Worm (Caenorhabditis elegans) whole organism, young adult: ENCODE data around the gene lgc-55.

ENCODE experiments used
- F23B12.7 ChIP-seq: sonication (generic microtip); optimal IDR thresholded peaks from 2 replicates; lab custom pipeline; 2017; ENCODE audit warnings: missing genetic modification characterization, mild to moderate bottlenecking, missing compliant biosample characterization, antibody characterized with exemption, moderate library complexity; ENCODE audit not compliant: insufficient read depth
- F49E8.2 ChIP-seq: sonication (generic microtip); optimal IDR thresholded peaks from 3 replicates; lab custom pipeline; 2017; ENCODE audit warnings: missing genetic modification characterization, mild to moderate bottlenecking, missing compliant biosample characterization, antibody characterized with exemption, moderate library complexity; ENCODE audit not compliant: insufficient read depth
- F55B11.4 ChIP-seq: sonication (generic microtip); optimal IDR thresholded peaks from 2 replicates; lab custom pipeline; 2016; ENCODE audit warnings: missing compliant biosample characterization, missing genetic modification characterization, borderline replicate concordance; ENCODE audit not compliant: insufficient read depth
- K12H6.12 ChIP-seq: fragments of 200-800 bp; sonication (Bioruptor generic); optimal IDR thresholded peaks from 2 replicates; lab custom pipeline; 2018; ENCODE audit warnings: mild to moderate bottlenecking, missing genetic modification characterization, missing compliant biosample characterization
- T26A5.8 ChIP-seq: sonication (generic microtip); optimal IDR thresholded peaks from 2 replicates; lab custom pipeline; 2016; ENCODE audit warnings: missing genetic modification characterization, missing compliant biosample characterization
- aptf-2 ChIP-seq: fragments of 200-800 bp; sonication (Bioruptor generic); conservative IDR thresholded peaks from 2 replicates; pipeline ENCODE4 v1.3.6; 2022; ENCODE audit warnings: missing genetic modification reagents, missing genetic modification characterization, missing compliant biosample characterization
- attf-5 ChIP-seq: fragments of 200-800 bp; sonication (Bioruptor generic); optimal IDR thresholded peaks from 2 replicates; lab custom pipeline; 2018; ENCODE audit warnings: mild to moderate bottlenecking, missing genetic modification characterization, missing compliant biosample characterization
- cebp-1 ChIP-seq, 2 experiments: fragments of 200-800 bp in 1 of 2; sonication (Bioruptor generic) in 1 of 2; sonication (generic microtip) in 1 of 2; IDR thresholded peaks in 1 of 2; optimal IDR thresholded peaks in 1 of 2; 2 replicates each; pipeline versions ENCODE4 v1.3.6 to Lab custom; 2017 to 2022; ENCODE audit warnings: missing compliant biosample characterization in 2 of 2, missing genetic modification characterization in 2 of 2, mild to moderate bottlenecking in 1 of 2, missing genetic modification reagents in 1 of 2, moderate library complexity in 1 of 2
- ceh-91 ChIP-seq: fragments of 200-800 bp; sonication (Bioruptor generic); IDR thresholded peaks from 2 replicates; pipeline ENCODE4 v1.3.6; 2022; ENCODE audit warnings: missing genetic modification reagents, missing genetic modification characterization, missing compliant biosample characterization
- chd-7 ChIP-seq: sonication (generic microtip); optimal IDR thresholded peaks from 2 replicates; lab custom pipeline; 2016; ENCODE audit warnings: mild to moderate bottlenecking, missing genetic modification characterization, moderate library complexity, missing compliant biosample characterization
- dpff-1 ChIP-seq: sonication (generic microtip); optimal IDR thresholded peaks from 2 replicates; lab custom pipeline; 2017; ENCODE audit warnings: mild to moderate bottlenecking, missing genetic modification characterization, missing compliant biosample characterization
- gei-17 ChIP-seq: fragments of 200-800 bp; sonication (Bioruptor generic); optimal IDR thresholded peaks from 2 replicates; lab custom pipeline; 2018; ENCODE audit warnings: mild to moderate bottlenecking, missing genetic modification characterization, missing compliant biosample characterization
- him-1 ChIP-seq: sonication (generic microtip); optimal IDR thresholded peaks from 2 replicates; lab custom pipeline; 2016; ENCODE audit warnings: missing genotype, missing genetic modification reagents, missing genetic modification characterization, missing compliant biosample characterization
- hlh-12 ChIP-seq: sonication (generic microtip); optimal IDR thresholded peaks from 2 replicates; lab custom pipeline; 2016; ENCODE audit warnings: missing genetic modification characterization, missing compliant biosample characterization
- hmg-20 ChIP-seq: fragments of 200-800 bp; sonication (Bioruptor generic); IDR thresholded peaks from 2 replicates; pipeline ENCODE4 v1.3.6; 2022; ENCODE audit warnings: missing genetic modification reagents, missing genetic modification characterization, missing compliant biosample characterization
- lag-1 ChIP-seq: fragments of 200-800 bp; sonication (Bioruptor generic); IDR thresholded peaks from 2 replicates; pipeline ENCODE4 v1.3.6; 2022; ENCODE audit warnings: missing genetic modification reagents, missing genetic modification characterization, missing compliant biosample characterization
- let-607 ChIP-seq, 2 experiments: fragments of 200-800 bp in 1 of 2; sonication (Bioruptor generic) in 1 of 2; sonication (generic microtip) in 1 of 2; optimal IDR thresholded peaks; 2 replicates each; lab custom pipeline; 2016 to 2018; ENCODE audit warnings: mild to moderate bottlenecking in 2 of 2, missing compliant biosample characterization in 2 of 2, missing genetic modification characterization in 2 of 2, moderate library complexity in 2 of 2, missing genotype in 1 of 2
- lin-40 ChIP-seq: sonication (generic microtip); optimal IDR thresholded peaks from 2 replicates; lab custom pipeline; 2016; ENCODE audit warnings: missing genetic modification characterization, mild to moderate bottlenecking, missing compliant biosample characterization, missing genotype, missing genetic modification reagents
- lsy-27 ChIP-seq: sonication (generic microtip); optimal IDR thresholded peaks from 2 replicates; lab custom pipeline; 2017; ENCODE audit warnings: missing genetic modification characterization, mild to moderate bottlenecking, missing compliant biosample characterization, antibody characterized with exemption, missing genotype, borderline replicate concordance; ENCODE audit not compliant: insufficient read depth
- nhr-179 ChIP-seq: sonication (generic microtip); optimal IDR thresholded peaks from 2 replicates; lab custom pipeline; 2016; ENCODE audit warnings: mild to moderate bottlenecking, missing genetic modification characterization, missing compliant biosample characterization
- nhr-80 ChIP-seq: sonication (generic microtip); optimal IDR thresholded peaks from 2 replicates; lab custom pipeline; 2016; ENCODE audit warnings: missing genetic modification characterization, missing compliant biosample characterization
- nhr-90 ChIP-seq: sonication (generic microtip); optimal IDR thresholded peaks from 2 replicates; lab custom pipeline; 2016; ENCODE audit warnings: missing genotype, mild to moderate bottlenecking, missing genetic modification characterization, missing compliant biosample characterization
- pbrm-1 ChIP-seq: fragments of 200-800 bp; sonication (Bioruptor generic); IDR thresholded peaks from 2 replicates; pipeline ENCODE4 v1.3.6; 2022; ENCODE audit warnings: missing genetic modification reagents, missing genetic modification characterization, missing compliant biosample characterization
- rec-8 ChIP-seq, 2 experiments: sonication (generic microtip); optimal IDR thresholded peaks; 2 replicates each; lab custom pipeline; 2016; ENCODE audit warnings: mild to moderate bottlenecking in 2 of 2, missing genetic modification characterization in 2 of 2, missing genetic modification reagents in 2 of 2, missing genotype in 2 of 2, missing biosample characterization in 1 of 2, missing compliant biosample characterization in 1 of 2, moderate library complexity in 1 of 2
- repo-1 ChIP-seq: sonication (generic microtip); optimal IDR thresholded peaks from 2 replicates; lab custom pipeline; 2017; ENCODE audit warnings: mild to moderate bottlenecking, missing genetic modification characterization, missing compliant biosample characterization
- snpc-4 ChIP-seq, 5 experiments: fragments of 150-350 bp in 1 of 5; sonication (generic microtip) in 4 of 5; optimal IDR thresholded peaks; 2 replicates each; lab custom pipeline; 2014 to 2018; ENCODE audit warnings: missing genetic modification characterization in 5 of 5, missing biosample characterization in 3 of 5, antibody characterized with exemption in 2 of 5, mild to moderate bottlenecking in 2 of 5, missing compliant biosample characterization in 2 of 5, missing genotype in 2 of 5, moderate library complexity in 2 of 5, missing genetic modification reagents in 1 of 5
- somi-1 ChIP-seq: fragments of 200-800 bp; sonication (Bioruptor generic); optimal IDR thresholded peaks from 2 replicates; lab custom pipeline; 2018; ENCODE audit warnings: mild to moderate bottlenecking, missing genetic modification characterization, missing compliant biosample characterization
- sptf-2 ChIP-seq: fragments of 200-800 bp; sonication (Bioruptor generic); optimal IDR thresholded peaks from 2 replicates; lab custom pipeline; 2018; ENCODE audit warnings: mild to moderate bottlenecking, missing genetic modification characterization, missing compliant biosample characterization
- zfh-2 ChIP-seq: fragments of 200-800 bp; sonication (Bioruptor generic); conservative IDR thresholded peaks from 2 replicates; pipeline ENCODE4 v1.3.6; 2022; ENCODE audit warnings: missing genetic modification reagents, missing genetic modification characterization, missing compliant biosample characterization
- ztf-28 ChIP-seq: fragments of 200-800 bp; sonication (Bioruptor generic); IDR thresholded peaks from 2 replicates; pipeline ENCODE4 v1.3.6; 2022; ENCODE audit warnings: missing genetic modification reagents, missing genetic modification characterization, missing compliant biosample characterization

Gene lgc-55

DNA sequence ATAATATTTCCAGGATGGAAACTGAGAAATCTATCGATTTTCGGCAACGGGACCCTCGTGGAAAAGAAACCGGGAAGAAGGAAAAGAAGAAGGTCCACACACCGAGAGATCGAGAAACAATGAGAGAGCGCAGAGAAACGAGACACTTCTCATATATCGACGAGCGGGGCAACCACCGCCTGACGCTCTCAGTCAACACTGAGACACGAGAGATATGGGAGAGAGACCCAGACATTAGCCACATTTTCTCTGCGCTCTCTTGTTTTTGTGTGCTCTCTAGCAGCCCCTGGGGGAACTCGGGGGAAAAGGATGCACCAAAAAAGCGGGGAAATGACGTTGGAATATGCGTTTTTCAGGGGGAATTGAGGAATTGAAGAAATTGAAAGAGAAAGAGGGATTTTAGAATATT, 17.1 kb upstream of the lgc-55 start (continued):
- TF ChIP-seq gei-17 (GFP tag; lab: Kevin White, UChicago) (no peak), F23B12.7 (tag; lab: Kevin White, UChicago) (no peak), snpc-4 (GFP tag; optimal IDR thresholded peaks at IDR 0.05; lab: Kevin White, UChicago) (peak; percentile 48), snpc-4 (tag; optimal IDR thresholded peaks at IDR 0.05; lab: Kevin White, UChicago) (peak in 3 of 4 experiments; percentile 16 to 55 (median 17)), zfh-2 (peak; percentile 93), cebp-1 (GFP tag; IDR thresholded peaks at IDR 0.05; lab: Robert Waterston, UW) (no peak), cebp-1 (tag; optimal IDR thresholded peaks at IDR 0.05; lab: Kevin White, UChicago) (peak; percentile 76), hlh-12 (tag; lab: Kevin White, UChicago) (no peak), chd-7 (tag; lab: Kevin White, UChicago) (no peak), K12H6.12 (peak; percentile 75)
- TF ChIP-seq, all 124 proteins: peak for 26

DNA sequence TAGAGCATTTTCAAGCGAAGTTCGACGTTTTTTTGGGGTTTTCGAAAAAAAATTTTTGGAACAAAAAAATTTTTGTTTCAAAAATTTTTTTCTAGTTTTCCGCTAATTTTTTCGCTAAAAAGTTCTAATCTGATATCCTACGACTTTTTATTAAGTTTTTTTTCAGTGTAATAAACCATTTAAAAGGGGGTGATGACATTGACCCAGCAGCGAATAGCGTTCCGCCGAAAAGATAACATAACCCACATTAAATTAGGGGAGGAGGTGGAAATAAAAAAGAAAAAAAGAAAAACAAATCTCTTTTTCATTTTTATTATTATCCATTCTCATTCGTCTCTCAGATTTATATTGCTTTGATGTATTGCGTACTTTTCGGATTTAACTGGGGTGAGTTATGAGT, 15.4 kb upstream of the lgc-55 start, which contains the start of gene Y60A3A.23:
Gene Y60A3A.23, plus strand, starts transcription at position 301 of the 400 bp plus-strand sequence.
- TF ChIP-seq lin-40 (tag; lab: Kevin White, UChicago) (no peak), F49E8.2 (tag; lab: Kevin White, UChicago) (no peak), ceh-91 (GFP tag; lab: Robert Waterston, UW) (no peak), pbrm-1 (GFP tag; lab: Robert Waterston, UW) (no peak), ztf-28 (no peak), aptf-2 (GFP tag; lab: Robert Waterston, UW) (no peak)

DNA sequence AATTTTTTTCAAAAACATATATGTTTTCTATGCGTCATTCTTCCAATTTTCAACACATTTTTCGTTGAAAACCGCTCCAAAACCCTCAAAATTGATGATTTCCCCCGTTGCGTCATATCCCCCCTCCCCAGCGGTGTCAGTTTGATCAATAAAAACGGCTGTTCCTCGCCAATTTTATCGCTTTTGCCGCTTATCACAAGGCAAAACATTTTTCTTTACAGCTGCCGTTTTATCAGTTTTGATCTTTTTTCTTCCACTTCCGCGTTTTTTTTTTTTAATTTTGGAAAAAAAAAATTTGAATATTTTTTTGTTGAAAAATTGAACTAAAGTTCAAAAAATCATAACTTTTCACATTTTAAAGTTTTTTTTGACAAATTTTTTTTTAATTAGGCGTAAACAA, 11.6 kb upstream of the lgc-55 start:
- TF ChIP-seq lsy-27 (tag; lab: Kevin White, UChicago) (no peak), somi-1 (GFP tag; lab: Kevin White, UChicago) (peak; percentile 12), nhr-80 (peak; percentile 61), hmg-20 (GFP tag; lab: Robert Waterston, UW) (no peak)

DNA sequence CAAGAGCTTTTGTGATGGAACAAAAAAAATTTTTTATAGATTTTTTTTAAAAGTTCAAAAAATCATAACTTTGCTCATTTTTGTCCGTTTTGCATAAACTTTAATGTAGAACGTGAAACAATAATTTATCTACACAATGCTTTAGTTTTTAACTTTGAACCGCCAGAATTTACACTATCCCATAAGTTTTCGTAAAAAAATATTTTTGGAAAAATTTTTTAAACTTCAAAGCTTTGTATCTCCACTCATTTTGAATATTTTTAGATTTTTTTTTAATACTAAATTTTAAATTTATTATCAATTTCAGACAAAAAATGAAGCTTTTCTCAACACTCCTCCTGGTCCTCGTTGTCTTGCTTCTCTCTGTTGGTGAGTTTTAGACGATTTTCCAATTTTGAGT, 11.2 kb upstream of the lgc-55 start, which contains the start of gene Y60A3A.21:
Gene Y60A3A.21, plus strand, starts transcription at position 301 of the 400 bp plus-strand sequence.
- TF ChIP-seq lag-1 (GFP tag; lab: Robert Waterston, UW): no peak
- TF ChIP-seq nhr-90 (tag; lab: Kevin White, UChicago): no peak
- TF ChIP-seq let-607 (tag; optimal IDR thresholded peaks at IDR 0.05; lab: Kevin White, UChicago): no peak
- no peak for TF ChIP-seq attf-5 (GFP tag; lab: Kevin White, UChicago)
- no peak for TF ChIP-seq F55B11.4 (tag; lab: Kevin White, UChicago)
- TF ChIP-seq chd-7 (tag; lab: Kevin White, UChicago): no peak
- TF ChIP-seq ztf-28: no peak

DNA sequence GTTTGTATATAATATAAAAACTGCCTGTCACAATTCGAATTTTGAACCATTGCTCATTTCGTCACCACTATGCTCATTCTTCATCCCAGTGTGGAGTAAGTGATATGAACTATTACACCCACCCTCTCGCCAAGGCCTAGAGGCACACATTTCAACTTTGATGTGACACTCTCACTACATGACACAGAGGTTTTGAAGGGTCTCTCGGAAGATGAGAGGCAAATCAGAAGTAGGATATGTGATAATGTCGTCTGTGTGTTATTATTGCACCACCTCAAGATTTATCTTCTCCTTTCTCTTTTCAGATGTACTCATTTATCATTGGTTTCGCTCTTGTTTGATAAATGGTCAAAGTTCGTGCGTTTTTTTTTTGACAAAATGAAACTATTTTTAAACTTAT, 1.5 kb upstream of the lgc-55 start:
- TF ChIP-seq him-1 (tag; lab: Kevin White, UChicago) (no peak), aptf-2 (GFP tag; lab: Robert Waterston, UW) (no peak), nhr-179 (tag; lab: Kevin White, UChicago) (no peak), sptf-2 (GFP tag; lab: Kevin White, UChicago) (no peak), zfh-2 (no peak), dpff-1 (no peak), T26A5.8 (tag; lab: Kevin White, UChicago) (no peak), repo-1 (tag; lab: Kevin White, UChicago) (no peak), rec-8 (tag; optimal IDR thresholded peaks at IDR 0.05; lab: Kevin White, UChicago) (no peak)
- TF ChIP-seq, all 124 proteins: peak for 0
